Worm (Caenorhabditis elegans) whole organism, midembryonic: ENCODE measurements around the gene F07F6.8.

Experiments
- T22C8.4 ChIP-seq: fragments of 200-800 bp; sonication (Bioruptor generic); IDR thresholded peaks from 2 replicates; pipeline ENCODE4 v1.3.6; 2022; ENCODE audit warnings: missing genetic modification characterization, missing compliant biosample characterization
- cog-1 ChIP-seq: sonication (generic microtip); optimal IDR thresholded peaks from 2 replicates; lab custom pipeline; 2016; ENCODE audit warnings: missing genetic modification characterization, missing compliant biosample characterization
- flt-1 ChIP-seq: fragments of 200-800 bp; sonication (Bioruptor generic); IDR thresholded peaks from 2 replicates; pipeline ENCODE4 v1.3.6; 2022; ENCODE audit warnings: missing genetic modification characterization, missing compliant biosample characterization
- klf-2 ChIP-seq: fragments of 200-800 bp; sonication (Bioruptor generic); conservative IDR thresholded peaks from 2 replicates; pipeline ENCODE4 v1.3.6; 2022; ENCODE audit warnings: missing genetic modification reagents, missing genetic modification characterization, missing compliant biosample characterization
- ref-1 ChIP-seq: fragments of 200-800 bp; sonication (Bioruptor generic); conservative IDR thresholded peaks from 2 replicates; pipeline ENCODE4 v1.3.6; 2022; ENCODE audit warnings: missing genetic modification reagents, missing genetic modification characterization, missing compliant biosample characterization
- tab-1 ChIP-seq: fragments of 200-800 bp; sonication (Bioruptor generic); IDR thresholded peaks from 2 replicates; pipeline ENCODE4 v1.3.6; 2022; ENCODE audit warnings: missing genetic modification characterization, missing compliant biosample characterization
- ztf-23 ChIP-seq: fragments of 200-800 bp; sonication (Bioruptor generic); IDR thresholded peaks from 2 replicates; pipeline ENCODE4 v1.3.6; 2022; ENCODE audit warnings: missing genetic modification reagents, missing genetic modification characterization, missing compliant biosample characterization

DNA sequence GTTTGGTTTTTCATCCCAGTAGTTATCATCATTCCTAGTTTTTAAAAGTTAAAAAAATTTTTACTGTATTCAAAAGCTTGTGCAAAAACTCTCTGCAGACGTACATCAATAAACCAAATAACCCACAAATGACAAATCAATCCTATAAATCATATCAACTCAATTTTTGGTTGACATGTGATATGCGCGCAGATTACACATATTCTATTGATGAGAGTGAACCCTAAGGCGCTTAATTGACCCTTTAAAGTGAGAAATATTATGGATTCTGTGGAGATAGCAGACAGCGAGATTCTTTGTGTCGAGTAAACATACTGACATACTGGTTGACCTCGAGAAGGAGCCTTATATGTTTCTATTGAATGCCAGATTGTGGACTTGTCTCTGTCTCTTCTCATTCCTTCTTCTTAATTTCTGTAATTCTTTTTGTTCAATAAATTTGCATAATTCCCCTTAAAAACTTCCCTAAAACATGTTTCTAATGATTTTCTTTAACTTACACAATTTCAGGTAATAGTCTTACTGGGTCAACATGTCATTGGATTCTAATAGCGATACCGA, 9.2 kb downstream of the F07F6.8 start, which contains the start of gene EEED8.2:
- TF ChIP-seq T22C8.4 (GFP tag; lab: Robert Waterston, UW) (no peak), klf-2 (GFP tag; lab: Robert Waterston, UW) (no peak), flt-1 (GFP tag; lab: Robert Waterston, UW) (no peak), tab-1 (GFP tag; lab: Robert Waterston, UW) (no peak), ref-1 (no peak), ztf-23 (GFP tag; lab: Robert Waterston, UW) (no peak), cog-1 (tag; lab: Kevin White, UChicago) (peak; percentile 11)
